Worm (Caenorhabditis elegans) whole organism, L4 larva: ENCODE data around the gene B0454.26.
A peak's percentile ranks its signal among the peaks of the same experiment; 100 is the strongest.

Source experiments
- D1046.2 ChIP-seq: fragments of 200-800 bp; sonication (Bioruptor generic); IDR thresholded peaks from 2 replicates; pipeline ENCODE4 v1.3.6; 2022; ENCODE audit warnings: missing genetic modification characterization, missing compliant biosample characterization
- F44E2.7 ChIP-seq: fragments of 200-800 bp; sonication (Bioruptor generic); IDR thresholded peaks from 2 replicates; pipeline ENCODE4 v2.1.2; 2022; ENCODE audit warnings: missing genetic modification characterization, missing compliant biosample characterization
- R02D3.7 ChIP-seq: fragments of 150-350 bp; sonication (generic microtip); optimal IDR thresholded peaks from 3 replicates; lab custom pipeline; 2014; ENCODE audit warnings: missing biosample characterization, missing genetic modification characterization
- T20F7.1 ChIP-seq: fragments of 200-800 bp; sonication (Bioruptor generic); optimal IDR thresholded peaks from 2 replicates; lab custom pipeline; 2018; ENCODE audit warnings: mild to moderate bottlenecking, missing genetic modification characterization, missing compliant biosample characterization
- Y105C5A.15 ChIP-seq: fragments of 200-800 bp; sonication (Bioruptor generic); IDR thresholded peaks from 2 replicates; pipeline ENCODE4 v1.3.6; 2022; ENCODE audit warnings: missing genetic modification characterization, missing compliant biosample characterization
- Y48G9A.11 ChIP-seq: fragments of 200-800 bp; sonication (Bioruptor generic); IDR thresholded peaks from 2 replicates; pipeline ENCODE4 v1.3.6; 2022; ENCODE audit warnings: missing genetic modification reagents, missing genetic modification characterization, missing compliant biosample characterization
- Y75B8A.6 ChIP-seq: fragments of 200-800 bp; sonication (Bioruptor generic); IDR thresholded peaks from 2 replicates; pipeline ENCODE4 v1.3.6; 2022; ENCODE audit warnings: missing genetic modification reagents, missing genetic modification characterization, missing compliant biosample characterization
- aha-1 ChIP-seq: fragments of 150-350 bp; peaks from one replicate; lab custom pipeline; 2014; ENCODE audit warnings: missing biosample characterization, missing genetic modification characterization
- ama-1 ChIP-seq: fragments of 150-350 bp; optimal IDR thresholded peaks from 2 replicates; lab custom pipeline; 2014; ENCODE audit warnings: inconsistent platforms, mixed read lengths
- attf-4 ChIP-seq: sonication (generic microtip); optimal IDR thresholded peaks from 3 replicates; lab custom pipeline; 2017; ENCODE audit warnings: missing biosample characterization, missing genetic modification characterization
- ceh-20 ChIP-seq: fragments of 200-800 bp; sonication (Bioruptor generic); IDR thresholded peaks from 2 replicates; pipeline ENCODE4 v1.3.6; 2022; ENCODE audit warnings: missing genetic modification reagents, missing genetic modification characterization, missing compliant biosample characterization
- duxl-1 ChIP-seq: sonication (generic microtip); optimal IDR thresholded peaks from 2 replicates; lab custom pipeline; 2016; ENCODE audit warnings: mild to moderate bottlenecking, missing genetic modification characterization, moderate library complexity, missing compliant biosample characterization; ENCODE audit not compliant: poor library complexity
- egl-27 ChIP-seq: sonication (generic microtip); optimal IDR thresholded peaks from 3 replicates; lab custom pipeline; 2017; ENCODE audit warnings: missing biosample characterization, missing genetic modification reagents, missing genetic modification characterization
- gei-8 ChIP-seq: fragments of 200-800 bp; sonication (Bioruptor generic); optimal IDR thresholded peaks from 2 replicates; lab custom pipeline; 2018; ENCODE audit warnings: mild to moderate bottlenecking, missing genetic modification characterization, missing compliant biosample characterization
- hif-1 ChIP-seq, 2 experiments: sonication (generic microtip); optimal IDR thresholded peaks; 2 replicates each; lab custom pipeline; 2016 to 2017; ENCODE audit warnings: missing compliant biosample characterization in 2 of 2, missing genetic modification characterization in 2 of 2, missing genetic modification reagents in 2 of 2, missing genotype in 2 of 2, mild to moderate bottlenecking in 1 of 2
- hlh-11 ChIP-seq: fragments of 200-800 bp; sonication (Bioruptor generic); optimal IDR thresholded peaks from 2 replicates; lab custom pipeline; 2018; ENCODE audit warnings: mild to moderate bottlenecking, missing genetic modification characterization, missing compliant biosample characterization
- lin-29 ChIP-seq: fragments of 200-800 bp; sonication (Bioruptor generic); IDR thresholded peaks from 2 replicates; pipeline ENCODE4 v1.3.6; 2022; ENCODE audit warnings: missing genetic modification reagents, missing genetic modification characterization, missing compliant biosample characterization
- mxl-2 ChIP-seq: fragments of 200-800 bp; sonication (Bioruptor generic); conservative IDR thresholded peaks from 2 replicates; pipeline ENCODE4 v1.3.6; 2022; ENCODE audit warnings: missing genetic modification reagents, missing genetic modification characterization, missing compliant biosample characterization
- mxl-3 ChIP-seq: fragments of 200-800 bp; sonication (Bioruptor generic); optimal IDR thresholded peaks from 2 replicates; lab custom pipeline; 2018; ENCODE audit warnings: mild to moderate bottlenecking, missing genetic modification characterization, missing compliant biosample characterization
- nhr-25 ChIP-seq: sonication (generic microtip); optimal IDR thresholded peaks from 2 replicates; lab custom pipeline; 2017; ENCODE audit warnings: missing genetic modification characterization, mild to moderate bottlenecking, missing compliant biosample characterization, antibody characterized with exemption, moderate library complexity, borderline replicate concordance; ENCODE audit not compliant: insufficient read depth
- nhr-28 ChIP-seq: fragments of 150-350 bp; optimal IDR thresholded peaks from 2 replicates; lab custom pipeline; 2014; ENCODE audit warnings: missing biosample characterization, missing genetic modification characterization
- nhr-77 ChIP-seq: fragments of 150-350 bp; optimal IDR thresholded peaks from 2 replicates; lab custom pipeline; 2014; ENCODE audit warnings: missing biosample characterization, missing genetic modification characterization
- pha-4 ChIP-seq, 2 experiments: fragments of 150-350 bp in 1 of 2; fragments of 200-800 bp in 1 of 2; sonication (Bioruptor generic) in 1 of 2; IDR thresholded peaks in 1 of 2; optimal IDR thresholded peaks in 1 of 2; 2 replicates each; pipeline versions ENCODE4 v1.3.6 to Lab custom; 2014 to 2022; ENCODE audit warnings: missing genetic modification characterization in 2 of 2, missing genetic modification reagents in 2 of 2, missing biosample characterization in 1 of 2, missing compliant biosample characterization in 1 of 2
- rbr-2 ChIP-seq: sonication (generic microtip); optimal IDR thresholded peaks from 2 replicates; lab custom pipeline; 2016; ENCODE audit warnings: missing genotype, missing genetic modification characterization, missing compliant biosample characterization
- set-16 ChIP-seq: fragments of 200-800 bp; sonication (Bioruptor generic); IDR thresholded peaks from 2 replicates; pipeline ENCODE4 v1.3.6; 2022; ENCODE audit warnings: missing genetic modification reagents, missing genetic modification characterization, missing compliant biosample characterization
- snpc-1.2 ChIP-seq: fragments of 200-800 bp; sonication (Bioruptor generic); IDR thresholded peaks from 2 replicates; pipeline ENCODE4 v1.3.6; 2022; ENCODE audit warnings: missing genetic modification reagents, missing genetic modification characterization, missing compliant biosample characterization
- tra-1 ChIP-seq: fragments of 200-800 bp; sonication (Bioruptor generic); IDR thresholded peaks from 2 replicates; pipeline ENCODE4 v1.3.6; 2022; ENCODE audit warnings: missing genetic modification reagents, missing genetic modification characterization, missing compliant biosample characterization
- unc-62 ChIP-seq, 3 experiments: fragments of 150-350 bp in 1 of 3; sonication (generic microtip); optimal IDR thresholded peaks in 2 of 3; peaks in 1 of 3; 1 replicate in 1 of 3; 2 replicates in 2 of 3; lab custom pipeline; 2014 to 2017; ENCODE audit warnings: missing biosample characterization in 3 of 3, missing genetic modification characterization in 3 of 3, missing genetic modification reagents in 3 of 3, missing genotype in 1 of 3

B0454.26 gene

ce11 chrII:3054221-3054620 is 15.9 kb upstream of the B0454.26 start, which contains the start of gene lido-13:
Gene lido-13 (minus strand): TSS chrII:3054321.
- TF ChIP-seq R02D3.7 (tag; lab: Kevin White, UChicago) = no peak
- TF ChIP-seq gei-8 (GFP tag; lab: Kevin White, UChicago) = no peak
- TF ChIP-seq tra-1 = no peak
- no peak for TF ChIP-seq Y75B8A.6
- no peak for TF ChIP-seq hlh-11 (tag; lab: Kevin White, UChicago)
- no peak for TF ChIP-seq nhr-77
- TF ChIP-seq Y105C5A.15 (GFP tag; lab: Robert Waterston, UW) = no peak
- no peak for TF ChIP-seq duxl-1 (tag; lab: Kevin White, UChicago)
- no peak for TF ChIP-seq rbr-2 (tag; lab: Kevin White, UChicago)

ce11 chrII:3053689-3054088 is 15.3 kb upstream of the B0454.26 start:
- no peak for TF ChIP-seq Y105C5A.15 (GFP tag; lab: Robert Waterston, UW)
- TF ChIP-seq aha-1 = peak; percentile 95

- TF ChIP-seq set-16 = peak; percentile 76
- no peak for TF ChIP-seq aha-1
These were observed 14.5 kb upstream of the B0454.26 start for ce11 chrII:3052843-3053242.

DNA sequence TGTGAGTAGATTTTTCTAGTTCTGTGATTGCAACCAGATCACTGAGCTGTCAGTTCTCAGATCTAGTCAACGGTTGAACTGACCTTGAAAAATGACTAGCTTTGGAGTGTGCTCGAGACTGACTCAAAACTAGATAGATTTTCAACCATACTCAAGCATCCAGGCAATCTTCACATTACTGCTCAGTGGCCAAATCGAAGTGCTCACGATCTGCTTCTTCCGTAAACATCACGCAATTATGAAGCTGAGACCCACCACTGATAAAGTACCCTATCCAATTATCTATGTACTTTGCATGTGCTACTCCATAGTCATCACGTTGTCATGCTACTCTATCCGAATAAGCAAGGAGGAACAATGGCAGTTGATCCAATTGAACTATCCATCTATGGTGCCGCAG is 13.0 kb upstream of the B0454.26 start:
- TF ChIP-seq lin-29 (no peak), ceh-20 (GFP tag; lab: Robert Waterston, UW) (no peak), snpc-1.2 (GFP tag; lab: Robert Waterston, UW) (no peak), mxl-2 (GFP tag; lab: Robert Waterston, UW) (no peak), ama-1 (no peak), T20F7.1 (GFP tag; lab: Kevin White, UChicago) (no peak), unc-62 (GFP tag; optimal IDR thresholded peaks at IDR 0.05 in 1 of 2; lab: Kevin White, UChicago) (peak in 1 of 2 experiments; percentile 94), unc-62 (tag; optimal IDR thresholded peaks at IDR 0.05; lab: Kevin White, UChicago) (no peak)

ce11 chrII:3050703-3051102 is 12.3 kb upstream of the B0454.26 start, which contains the start of gene sri-31:
Gene sri-31 (plus strand): TSS chrII:3051003.
- 0 out of 2 replicates have a peak, but pooled peaks have one; percentile 7 for TF ChIP-seq Y48G9A.11 (GFP tag; lab: Robert Waterston, UW)
- no peak for TF ChIP-seq egl-27
- TF ChIP-seq, all 104 proteins: peak for 1

DNA sequence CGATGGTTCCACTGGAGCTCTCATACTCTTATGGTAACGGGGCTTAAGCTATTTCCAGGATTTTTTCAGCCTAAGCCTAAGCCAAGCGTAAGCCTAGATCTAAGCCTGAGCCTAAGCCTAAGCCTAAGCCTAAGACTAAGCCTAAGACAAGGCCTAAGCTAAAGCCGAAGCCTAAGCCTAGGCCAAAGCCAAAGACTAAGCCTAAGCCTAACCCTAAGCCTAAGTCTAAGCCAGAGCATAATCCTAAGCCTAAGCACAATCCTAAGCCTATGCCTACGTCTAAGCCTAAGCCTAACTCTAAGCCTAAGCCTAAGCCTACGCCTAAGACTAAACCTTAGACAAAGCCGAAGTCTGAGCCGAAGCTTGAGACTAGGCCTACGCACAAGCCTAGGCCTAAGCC is 10.6 kb upstream of the B0454.26 start:
- TF ChIP-seq attf-4 (tag; lab: Kevin White, UChicago) = no peak
- no peak for TF ChIP-seq F44E2.7 (GFP tag; lab: Robert Waterston, UW)
- TF ChIP-seq rbr-2 (tag; lab: Kevin White, UChicago) = no peak

DNA sequence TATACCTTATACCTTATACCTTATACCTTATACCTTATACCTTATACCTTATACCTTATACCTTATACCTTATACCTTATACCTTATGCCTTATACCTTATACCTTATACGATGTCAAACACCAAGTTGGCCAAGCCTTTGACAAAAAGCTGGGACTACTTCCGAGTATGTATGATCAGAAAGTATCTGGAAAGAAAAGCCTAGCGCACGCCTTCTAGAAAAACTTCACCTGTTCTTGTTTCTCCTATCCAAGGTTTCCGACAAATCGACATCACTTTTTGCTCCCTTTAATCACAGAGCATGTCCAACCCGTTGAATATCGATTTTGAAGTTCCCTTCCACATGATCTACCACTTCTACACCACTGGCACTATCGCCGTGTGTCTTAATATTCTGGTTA is 10.0 kb upstream of the B0454.26 start, which contains the start of gene sri-28:
sri-28 (plus strand) TSS at position 301 of the 400 bp plus-strand sequence.
- TF ChIP-seq D1046.2 (GFP tag; lab: Robert Waterston, UW) (no peak), nhr-28 (tag; lab: Kevin White, UChicago) (no peak), unc-62 (GFP tag; optimal IDR thresholded peaks at IDR 0.05 in 1 of 2; lab: Kevin White, UChicago) (no peak), unc-62 (tag; optimal IDR thresholded peaks at IDR 0.05; lab: Kevin White, UChicago) (no peak), nhr-25 (no peak), pha-4 (GFP tag; IDR thresholded peaks at IDR 0.05; lab: Robert Waterston, UW) (no peak), pha-4 (tag; optimal IDR thresholded peaks at IDR 0.05; lab: Kevin White, UChicago) (no peak), hif-1 (tag; optimal IDR thresholded peaks at IDR 0.05; lab: Kevin White, UChicago) (no peak), mxl-3 (no peak)
